Worm (Caenorhabditis elegans) whole organism, young adult: Measurements from ENCODE around the gene mab-10.

Source experiments
- B0261.1 ChIP-seq: sonication (generic microtip); optimal IDR thresholded peaks from 2 replicates; lab custom pipeline; 2016; ENCODE audit warnings: mild to moderate bottlenecking, missing genetic modification characterization, moderate library complexity, missing compliant biosample characterization
- B0336.3 ChIP-seq: fragments of 200-800 bp; sonication (Bioruptor generic); IDR thresholded peaks from 2 replicates; pipeline ENCODE4 v1.3.6; 2022; ENCODE audit warnings: missing genetic modification characterization, missing compliant biosample characterization
- F55B11.4 ChIP-seq: sonication (generic microtip); optimal IDR thresholded peaks from 2 replicates; lab custom pipeline; 2016; ENCODE audit warnings: missing compliant biosample characterization, missing genetic modification characterization, borderline replicate concordance; ENCODE audit not compliant: insufficient read depth
- F57C9.4 ChIP-seq: sonication (generic microtip); optimal IDR thresholded peaks from 2 replicates; lab custom pipeline; 2017; ENCODE audit warnings: mild to moderate bottlenecking, missing genetic modification characterization, missing compliant biosample characterization
- K12H6.12 ChIP-seq: fragments of 200-800 bp; sonication (Bioruptor generic); optimal IDR thresholded peaks from 2 replicates; lab custom pipeline; 2018; ENCODE audit warnings: mild to moderate bottlenecking, missing genetic modification characterization, missing compliant biosample characterization
- Y53G8AR.9 ChIP-seq: fragments of 200-800 bp; sonication (Bioruptor generic); conservative IDR thresholded peaks from 2 replicates; pipeline ENCODE4 v1.3.6; 2022; ENCODE audit warnings: missing genetic modification reagents, missing genetic modification characterization, missing compliant biosample characterization
- Y56A3A.18 ChIP-seq: fragments of 200-800 bp; sonication (Bioruptor generic); IDR thresholded peaks from 2 replicates; pipeline ENCODE4 v1.3.6; 2022; ENCODE audit warnings: missing genetic modification reagents, missing genetic modification characterization, missing compliant biosample characterization
- ZK185.1 ChIP-seq: sonication (generic microtip); optimal IDR thresholded peaks from 2 replicates; lab custom pipeline; 2016; ENCODE audit warnings: mild to moderate bottlenecking, missing genetic modification characterization, missing compliant biosample characterization; ENCODE audit not compliant: poor library complexity, severe bottlenecking
- aptf-3 ChIP-seq: fragments of 200-800 bp; sonication (Bioruptor generic); IDR thresholded peaks from 2 replicates; pipeline ENCODE4 v1.3.6; 2022; ENCODE audit warnings: missing genetic modification characterization, missing compliant biosample characterization
- attf-3 ChIP-seq: fragments of 200-800 bp; sonication (Bioruptor generic); conservative IDR thresholded peaks from 2 replicates; pipeline ENCODE4 v1.3.6; 2022; ENCODE audit warnings: missing genetic modification reagents, missing genetic modification characterization, missing compliant biosample characterization
- attf-5 ChIP-seq: fragments of 200-800 bp; sonication (Bioruptor generic); optimal IDR thresholded peaks from 2 replicates; lab custom pipeline; 2018; ENCODE audit warnings: mild to moderate bottlenecking, missing genetic modification characterization, missing compliant biosample characterization
- bed-1 ChIP-seq: fragments of 200-800 bp; sonication (Bioruptor generic); IDR thresholded peaks from 2 replicates; pipeline ENCODE4 v1.3.6; 2022; ENCODE audit warnings: missing genetic modification reagents, missing genetic modification characterization, missing compliant biosample characterization
- bed-2 ChIP-seq: fragments of 200-800 bp; sonication (Bioruptor generic); IDR thresholded peaks from 2 replicates; pipeline ENCODE4 v1.3.6; 2022; ENCODE audit warnings: missing genetic modification reagents, missing genetic modification characterization, missing compliant biosample characterization
- cebp-1 ChIP-seq, 2 experiments: fragments of 200-800 bp in 1 of 2; sonication (Bioruptor generic) in 1 of 2; sonication (generic microtip) in 1 of 2; IDR thresholded peaks in 1 of 2; optimal IDR thresholded peaks in 1 of 2; 2 replicates each; pipeline versions ENCODE4 v1.3.6 to Lab custom; 2017 to 2022; ENCODE audit warnings: missing compliant biosample characterization in 2 of 2, missing genetic modification characterization in 2 of 2, mild to moderate bottlenecking in 1 of 2, missing genetic modification reagents in 1 of 2, moderate library complexity in 1 of 2
- ceh-100 ChIP-seq: fragments of 200-800 bp; sonication (Bioruptor generic); IDR thresholded peaks from 2 replicates; pipeline ENCODE4 v1.3.6; 2022; ENCODE audit warnings: missing genetic modification reagents, missing genetic modification characterization, missing compliant biosample characterization
- ceh-27 ChIP-seq: fragments of 200-800 bp; sonication (Bioruptor generic); optimal IDR thresholded peaks from 2 replicates; lab custom pipeline; 2018; ENCODE audit warnings: mild to moderate bottlenecking, missing genetic modification characterization, moderate library complexity, missing compliant biosample characterization
- dpl-1 ChIP-seq: fragments of 150-350 bp; optimal IDR thresholded peaks from 2 replicates; lab custom pipeline; 2014; ENCODE audit warnings: missing biosample characterization, missing genetic modification reagents, missing genetic modification characterization
- efl-1 ChIP-seq: fragments of 150-350 bp; optimal IDR thresholded peaks from 2 replicates; lab custom pipeline; 2014; ENCODE audit warnings: missing biosample characterization, missing genetic modification reagents, missing genetic modification characterization
- egrh-3 ChIP-seq: fragments of 200-800 bp; sonication (Bioruptor generic); IDR thresholded peaks from 2 replicates; pipeline ENCODE4 v1.3.6; 2022; ENCODE audit warnings: missing genetic modification reagents, missing genetic modification characterization, missing compliant biosample characterization
- ets-4 ChIP-seq: fragments of 200-800 bp; sonication (Bioruptor generic); optimal IDR thresholded peaks from 2 replicates; lab custom pipeline; 2018; ENCODE audit warnings: mild to moderate bottlenecking, missing genetic modification characterization, missing compliant biosample characterization
- hlh-26 ChIP-seq: fragments of 200-800 bp; sonication (Bioruptor generic); conservative IDR thresholded peaks from 2 replicates; pipeline ENCODE4 v1.3.6; 2022; ENCODE audit warnings: missing genetic modification reagents, missing genetic modification characterization, missing compliant biosample characterization
- hsf-1 ChIP-seq: fragments of 200-800 bp; sonication (Bioruptor generic); IDR thresholded peaks from 2 replicates; pipeline ENCODE4 v1.3.6; 2022; ENCODE audit warnings: missing genetic modification reagents, missing genetic modification characterization, missing compliant biosample characterization
- lsl-1 ChIP-seq: fragments of 200-800 bp; sonication (Bioruptor generic); optimal IDR thresholded peaks from 2 replicates; lab custom pipeline; 2018; ENCODE audit warnings: mild to moderate bottlenecking, missing genetic modification characterization, moderate library complexity, missing compliant biosample characterization
- nfyb-1 ChIP-seq: fragments of 200-800 bp; sonication (Bioruptor generic); IDR thresholded peaks from 2 replicates; pipeline ENCODE4 v1.3.6; 2022; ENCODE audit warnings: missing genetic modification reagents, missing genetic modification characterization, missing compliant biosample characterization
- nhr-179 ChIP-seq: sonication (generic microtip); optimal IDR thresholded peaks from 2 replicates; lab custom pipeline; 2016; ENCODE audit warnings: mild to moderate bottlenecking, missing genetic modification characterization, missing compliant biosample characterization
- nhr-80 ChIP-seq: sonication (generic microtip); optimal IDR thresholded peaks from 2 replicates; lab custom pipeline; 2016; ENCODE audit warnings: missing genetic modification characterization, missing compliant biosample characterization
- pbrm-1 ChIP-seq: fragments of 200-800 bp; sonication (Bioruptor generic); IDR thresholded peaks from 2 replicates; pipeline ENCODE4 v1.3.6; 2022; ENCODE audit warnings: missing genetic modification reagents, missing genetic modification characterization, missing compliant biosample characterization
- rcor-1 ChIP-seq: fragments of 200-800 bp; sonication (Bioruptor generic); IDR thresholded peaks from 2 replicates; pipeline ENCODE4 v1.3.6; 2022; ENCODE audit warnings: missing genetic modification reagents, missing genetic modification characterization, missing compliant biosample characterization
- rec-8 ChIP-seq, 2 experiments: sonication (generic microtip); optimal IDR thresholded peaks; 2 replicates each; lab custom pipeline; 2016; ENCODE audit warnings: mild to moderate bottlenecking in 2 of 2, missing genetic modification characterization in 2 of 2, missing genetic modification reagents in 2 of 2, missing genotype in 2 of 2, missing biosample characterization in 1 of 2, missing compliant biosample characterization in 1 of 2, moderate library complexity in 1 of 2
- rpc-1 ChIP-seq, 2 experiments: fragments of 150-350 bp in 1 of 2; sonication (generic microtip) in 1 of 2; optimal IDR thresholded peaks; 2 replicates each; lab custom pipeline; 2014 to 2018; ENCODE audit warnings: missing biosample characterization in 1 of 2, missing genetic modification characterization in 1 of 2, missing genetic modification reagents in 1 of 2, missing genotype in 1 of 2
- sptf-2 ChIP-seq: fragments of 200-800 bp; sonication (Bioruptor generic); optimal IDR thresholded peaks from 2 replicates; lab custom pipeline; 2018; ENCODE audit warnings: mild to moderate bottlenecking, missing genetic modification characterization, missing compliant biosample characterization
- tbx-9 ChIP-seq: sonication (generic microtip); optimal IDR thresholded peaks from 2 replicates; lab custom pipeline; 2016; ENCODE audit warnings: borderline replicate concordance, missing genetic modification characterization, inconsistent platforms, missing compliant biosample characterization
- unc-62 ChIP-seq: fragments of 150-350 bp; optimal IDR thresholded peaks from 2 replicates; lab custom pipeline; 2014; ENCODE audit warnings: missing biosample characterization, missing genetic modification reagents, missing genetic modification characterization
- zfh-2 ChIP-seq: fragments of 200-800 bp; sonication (Bioruptor generic); conservative IDR thresholded peaks from 2 replicates; pipeline ENCODE4 v1.3.6; 2022; ENCODE audit warnings: missing genetic modification reagents, missing genetic modification characterization, missing compliant biosample characterization
- ztf-22 ChIP-seq: fragments of 200-800 bp; sonication (Bioruptor generic); optimal IDR thresholded peaks from 2 replicates; lab custom pipeline; 2018; ENCODE audit warnings: mild to moderate bottlenecking, missing genetic modification characterization, moderate library complexity, missing compliant biosample characterization
- ztf-6 ChIP-seq: fragments of 200-800 bp; sonication (Bioruptor generic); IDR thresholded peaks from 2 replicates; pipeline ENCODE4 v1.3.6; 2022; ENCODE audit warnings: missing genetic modification reagents, missing genetic modification characterization, missing compliant biosample characterization

mab-10 gene

ce11 chrII:10481824-10482556, 45.9 kb upstream of the mab-10 start, which contains the start of the genes clec-60 and ZK666.11:
clec-60 (minus strand) TSS chrII:10481874.
ZK666.11 (plus strand) TSS chrII:10482522.
- no peak for TF ChIP-seq lsl-1
- peak; percentile 6 for TF ChIP-seq nhr-80
- TF ChIP-seq cebp-1 (GFP tag; IDR thresholded peaks at IDR 0.05; lab: Robert Waterston, UW), result 0 out of 2 replicates have a peak, but pooled peaks have one; percentile 49
- no peak for TF ChIP-seq cebp-1 (tag; optimal IDR thresholded peaks at IDR 0.05; lab: Kevin White, UChicago)
- no peak for TF ChIP-seq rec-8 (tag; optimal IDR thresholded peaks at IDR 0.05; lab: Kevin White, UChicago)
- TF ChIP-seq B0261.1 (tag; lab: Kevin White, UChicago), result no peak
- TF ChIP-seq ztf-6 (GFP tag; lab: Robert Waterston, UW), result no peak
- no peak for TF ChIP-seq rpc-1 (optimal IDR thresholded peaks at IDR 0.05; lab: Kevin White, UChicago)
- TF ChIP-seq rpc-1 (tag; optimal IDR thresholded peaks at IDR 0.05; lab: Kevin White, UChicago), result no peak
- TF ChIP-seq hsf-1, result no peak
- no peak for TF ChIP-seq Y53G8AR.9 (GFP tag; lab: Robert Waterston, UW)

DNA sequence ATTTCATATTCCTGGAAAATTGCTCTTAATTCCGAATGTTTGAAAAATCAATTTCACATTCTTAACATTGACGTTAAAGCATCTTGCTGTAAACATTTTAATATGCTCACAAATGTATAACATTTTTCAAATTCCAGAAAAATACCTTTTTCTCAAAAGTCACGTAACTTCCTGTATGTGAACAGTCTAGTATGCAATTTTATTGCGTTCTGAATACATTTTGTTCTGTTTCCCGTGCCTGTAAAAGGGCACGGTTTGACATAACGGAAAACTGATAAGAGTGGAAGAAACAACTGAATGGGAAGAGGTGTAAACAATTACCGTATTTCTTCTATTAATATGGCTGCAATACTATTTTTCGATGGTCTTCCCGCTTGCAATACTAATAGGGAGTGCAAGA, 45.0 kb upstream of the mab-10 start:
- TF ChIP-seq nhr-80 (peak; percentile 10), cebp-1 (GFP tag; IDR thresholded peaks at IDR 0.05; lab: Robert Waterston, UW) (no peak), cebp-1 (tag; optimal IDR thresholded peaks at IDR 0.05; lab: Kevin White, UChicago) (no peak), tbx-9 (tag; lab: Kevin White, UChicago) (no peak)

ce11 chrII:10483860-10484259, 44.0 kb upstream of the mab-10 start:
- TF ChIP-seq F55B11.4 (tag; lab: Kevin White, UChicago) (no peak), Y56A3A.18 (GFP tag; lab: Robert Waterston, UW) (no peak), F57C9.4 (no peak), rpc-1 (optimal IDR thresholded peaks at IDR 0.05; lab: Kevin White, UChicago) (no peak), rpc-1 (tag; optimal IDR thresholded peaks at IDR 0.05; lab: Kevin White, UChicago) (no peak), dpl-1 (GFP tag; lab: Kevin White, UChicago) (no peak), pbrm-1 (GFP tag; lab: Robert Waterston, UW) (no peak), ztf-22 (GFP tag; lab: Kevin White, UChicago) (no peak), bed-1 (GFP tag; lab: Robert Waterston, UW) (no peak), zfh-2 (no peak), attf-5 (no peak), nfyb-1 (GFP tag; lab: Robert Waterston, UW) (no peak), egrh-3 (GFP tag; lab: Robert Waterston, UW) (no peak), unc-62 (no peak), rcor-1 (GFP tag; lab: Robert Waterston, UW) (no peak), ceh-100 (no peak)

DNA sequence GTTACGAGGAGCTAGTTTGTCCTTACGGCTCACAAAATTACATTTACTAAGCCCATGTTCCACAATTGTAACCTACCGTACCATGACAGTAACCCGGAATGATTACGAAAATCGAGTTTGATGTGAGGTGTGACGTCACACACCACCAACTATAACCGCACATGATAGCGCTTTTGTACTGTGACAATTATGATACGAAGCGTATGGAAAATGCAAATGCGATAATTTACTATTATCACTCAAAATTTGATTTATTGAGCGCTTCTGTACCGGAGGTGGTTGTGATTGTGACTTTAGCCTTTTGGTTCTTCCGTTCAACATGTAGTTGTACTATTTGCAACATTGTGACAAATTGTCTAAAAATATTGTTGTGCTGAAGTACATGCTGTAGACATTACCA, 42.2 kb upstream of the mab-10 start:
- TF ChIP-seq attf-3 (GFP tag; lab: Robert Waterston, UW) (no peak), nhr-80 (peak; percentile 18)
- TF ChIP-seq, all 124 proteins: peak for 1

DNA sequence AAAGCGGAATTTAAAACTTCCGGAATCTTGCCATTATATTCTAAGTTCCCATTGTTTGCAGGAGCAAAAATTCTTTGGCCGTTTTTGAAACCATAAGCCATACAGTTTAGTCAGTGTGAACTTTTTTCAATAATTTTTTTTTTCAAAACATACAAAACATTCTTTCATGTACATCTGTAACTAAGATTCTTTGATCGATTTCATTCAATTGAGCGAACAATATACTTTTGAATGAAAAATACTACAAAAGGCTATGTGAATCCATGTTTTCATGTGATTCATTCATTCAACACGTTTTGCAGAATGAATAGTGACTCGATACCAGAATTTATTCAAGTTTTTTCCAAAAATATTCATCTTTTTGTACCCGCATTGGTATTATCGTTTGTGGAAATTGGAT, 41.1 kb upstream of the mab-10 start, which contains the start of gene ZK666.15:
ZK666.15 (plus strand) TSS at position 301 of the 400 bp plus-strand sequence.
- no peak for TF ChIP-seq nhr-179 (tag; lab: Kevin White, UChicago)
- TF ChIP-seq ZK185.1 (tag; lab: Kevin White, UChicago), result no peak
- no peak for TF ChIP-seq K12H6.12 (tag; lab: Kevin White, UChicago)
- no peak for TF ChIP-seq aptf-3 (GFP tag; lab: Robert Waterston, UW)
- TF ChIP-seq bed-2, result no peak
- TF ChIP-seq efl-1, result no peak
- no peak for TF ChIP-seq ceh-27 (GFP tag; lab: Kevin White, UChicago)
- TF ChIP-seq B0336.3 (GFP tag; lab: Robert Waterston, UW), result no peak
- no peak for TF ChIP-seq sptf-2
- no peak for TF ChIP-seq hlh-26 (GFP tag; lab: Robert Waterston, UW)
- no peak for TF ChIP-seq ets-4
